Worm (Caenorhabditis elegans) whole organism, late embryonic: ENCODE measurements around the gene Y49F6B.14.

Experiments
- C08G9.2 ChIP-seq: sonication (generic microtip); optimal IDR thresholded peaks from 2 replicates; lab custom pipeline; 2016; ENCODE audit warnings: mild to moderate bottlenecking, missing genetic modification characterization, moderate library complexity, missing compliant biosample characterization
- K02D7.2 ChIP-seq: sonication (generic microtip); optimal IDR thresholded peaks from 2 replicates; lab custom pipeline; 2017; ENCODE audit warnings: mild to moderate bottlenecking, missing genetic modification characterization, missing compliant biosample characterization
- K09A11.1 ChIP-seq: sonication (generic microtip); optimal IDR thresholded peaks from 2 replicates; lab custom pipeline; 2017; ENCODE audit warnings: antibody characterized with exemption, mild to moderate bottlenecking, missing genetic modification characterization, missing compliant biosample characterization; ENCODE audit not compliant: insufficient read depth
- T23F11.4 ChIP-seq: fragments of 200-800 bp; sonication (Bioruptor generic); optimal IDR thresholded peaks from 2 replicates; lab custom pipeline; 2018; ENCODE audit warnings: mild to moderate bottlenecking, missing genetic modification characterization, missing compliant biosample characterization
- Y22D7AL.16 ChIP-seq: sonication (generic microtip); optimal IDR thresholded peaks from 2 replicates; lab custom pipeline; 2016; ENCODE audit warnings: missing genetic modification characterization, missing compliant biosample characterization
- ama-1 ChIP-seq: fragments of 150-350 bp; optimal IDR thresholded peaks from 2 replicates; lab custom pipeline; 2014
- ceh-18 ChIP-seq: sonication (generic microtip); optimal IDR thresholded peaks from 2 replicates; lab custom pipeline; 2016; ENCODE audit warnings: missing genetic modification characterization, missing compliant biosample characterization
- ceh-19 ChIP-seq: fragments of 200-800 bp; sonication (Bioruptor generic); optimal IDR thresholded peaks from 2 replicates; lab custom pipeline; 2018; ENCODE audit warnings: mild to moderate bottlenecking, missing genetic modification characterization, missing compliant biosample characterization
- ceh-2 ChIP-seq: sonication (generic microtip); optimal IDR thresholded peaks from 2 replicates; lab custom pipeline; 2016; ENCODE audit warnings: missing genotype, missing genetic modification characterization, missing compliant biosample characterization
- ceh-22 ChIP-seq: sonication (generic microtip); optimal IDR thresholded peaks from 2 replicates; lab custom pipeline; 2017; ENCODE audit warnings: missing biosample characterization, missing genetic modification characterization
- ceh-24 ChIP-seq: sonication (generic microtip); optimal IDR thresholded peaks from 2 replicates; lab custom pipeline; 2016; ENCODE audit warnings: mild to moderate bottlenecking, missing genetic modification characterization, missing compliant biosample characterization
- ceh-30 ChIP-seq: fragments of 150-350 bp; optimal IDR thresholded peaks from 2 replicates; lab custom pipeline; 2014; ENCODE audit warnings: missing biosample characterization, missing genetic modification characterization
- ceh-31 ChIP-seq: sonication (generic microtip); optimal IDR thresholded peaks from 2 replicates; lab custom pipeline; 2016; ENCODE audit warnings: missing genetic modification characterization, missing compliant biosample characterization
- ceh-34 ChIP-seq: sonication (generic microtip); optimal IDR thresholded peaks from 2 replicates; lab custom pipeline; 2016; ENCODE audit warnings: mild to moderate bottlenecking, missing genetic modification characterization, missing compliant biosample characterization
- ceh-45 ChIP-seq: fragments of 200-800 bp; sonication (Bioruptor generic); IDR thresholded peaks from 2 replicates; pipeline ENCODE4 v1.3.6; 2022; ENCODE audit warnings: missing genetic modification reagents, missing genetic modification characterization, missing compliant biosample characterization
- ceh-48 ChIP-seq: sonication (generic microtip); optimal IDR thresholded peaks from 2 replicates; lab custom pipeline; 2016; ENCODE audit warnings: missing genetic modification characterization, inconsistent platforms, missing compliant biosample characterization
- che-1 ChIP-seq: sonication (generic microtip); optimal IDR thresholded peaks from 2 replicates; lab custom pipeline; 2016; ENCODE audit warnings: mild to moderate bottlenecking, missing genetic modification characterization, missing compliant biosample characterization
- dmd-4 ChIP-seq: sonication (generic microtip); optimal IDR thresholded peaks from 2 replicates; lab custom pipeline; 2016; ENCODE audit warnings: borderline replicate concordance, missing genetic modification characterization, missing compliant biosample characterization
- elt-2 ChIP-seq: sonication (generic microtip); optimal IDR thresholded peaks from 2 replicates; lab custom pipeline; 2016; ENCODE audit warnings: missing genetic modification reagents, missing genetic modification characterization, missing compliant biosample characterization
- elt-4 ChIP-seq: sonication (generic microtip); optimal IDR thresholded peaks from 2 replicates; lab custom pipeline; 2016; ENCODE audit warnings: missing genetic modification characterization, missing compliant biosample characterization
- ets-4 ChIP-seq: sonication (generic microtip); optimal IDR thresholded peaks from 2 replicates; lab custom pipeline; 2016; ENCODE audit warnings: missing genetic modification characterization, missing compliant biosample characterization
- eyg-1 ChIP-seq: sonication (generic microtip); optimal IDR thresholded peaks from 2 replicates; lab custom pipeline; 2016; ENCODE audit warnings: missing genotype, missing genetic modification characterization, missing compliant biosample characterization
- fax-1 ChIP-seq: sonication (generic microtip); optimal IDR thresholded peaks from 2 replicates; lab custom pipeline; 2016; ENCODE audit warnings: missing genotype, missing genetic modification characterization, missing compliant biosample characterization
- fkh-6 ChIP-seq: sonication (generic microtip); optimal IDR thresholded peaks from 2 replicates; lab custom pipeline; 2016; ENCODE audit warnings: missing genetic modification characterization, missing compliant biosample characterization
- gmeb-2 ChIP-seq: sonication (generic microtip); optimal IDR thresholded peaks from 2 replicates; lab custom pipeline; 2016; ENCODE audit warnings: missing genetic modification characterization, inconsistent platforms, missing compliant biosample characterization
- hlh-30 ChIP-seq: sonication (generic microtip); optimal IDR thresholded peaks from 2 replicates; lab custom pipeline; 2017; ENCODE audit warnings: antibody characterized with exemption, missing genetic modification characterization, missing compliant biosample characterization; ENCODE audit not compliant: insufficient read depth
- hlh-6 ChIP-seq: sonication (generic microtip); optimal IDR thresholded peaks from 2 replicates; lab custom pipeline; 2016; ENCODE audit warnings: missing genotype, missing genetic modification characterization, missing compliant biosample characterization
- hlh-8 ChIP-seq: sonication (generic microtip); optimal IDR thresholded peaks from 2 replicates; lab custom pipeline; 2016; ENCODE audit warnings: missing genotype, missing genetic modification characterization, missing compliant biosample characterization
- lin-11 ChIP-seq: fragments of 200-800 bp; sonication (Bioruptor generic); optimal IDR thresholded peaks from 2 replicates; lab custom pipeline; 2018; ENCODE audit warnings: mild to moderate bottlenecking, missing genetic modification characterization, missing compliant biosample characterization
- nfya-1 ChIP-seq: sonication (generic microtip); optimal IDR thresholded peaks from 2 replicates; lab custom pipeline; 2017; ENCODE audit warnings: missing genetic modification characterization, mild to moderate bottlenecking, missing compliant biosample characterization, antibody characterized with exemption, moderate library complexity
- nhr-11 ChIP-seq: fragments of 150-350 bp; optimal IDR thresholded peaks from 2 replicates; lab custom pipeline; 2014; ENCODE audit warnings: missing biosample characterization, missing genetic modification characterization
- npax-4 ChIP-seq: sonication (generic microtip); optimal IDR thresholded peaks from 2 replicates; lab custom pipeline; 2016; ENCODE audit warnings: missing genetic modification characterization, missing compliant biosample characterization
- pag-3 ChIP-seq: sonication (generic microtip); optimal IDR thresholded peaks from 2 replicates; lab custom pipeline; 2016; ENCODE audit warnings: missing compliant biosample characterization, missing genetic modification characterization, borderline replicate concordance
- pat-9 ChIP-seq: fragments of 200-800 bp; sonication (Bioruptor generic); optimal IDR thresholded peaks from 2 replicates; lab custom pipeline; 2018; ENCODE audit warnings: mild to moderate bottlenecking, missing genetic modification characterization, moderate library complexity, missing compliant biosample characterization
- pax-1 ChIP-seq: fragments of 150-350 bp; optimal IDR thresholded peaks from 2 replicates; lab custom pipeline; 2014; ENCODE audit warnings: missing biosample characterization, missing genetic modification characterization
- pha-2 ChIP-seq: sonication (generic microtip); optimal IDR thresholded peaks from 2 replicates; lab custom pipeline; 2017; ENCODE audit warnings: mild to moderate bottlenecking, missing genetic modification characterization, missing compliant biosample characterization
- pha-4 ChIP-seq: fragments of 150-350 bp; optimal IDR thresholded peaks from 2 replicates; lab custom pipeline; 2018; ENCODE audit warnings: missing biosample characterization, missing genetic modification reagents, missing genetic modification characterization
- pqm-1 ChIP-seq: sonication (generic microtip); optimal IDR thresholded peaks from 2 replicates; lab custom pipeline; 2016; ENCODE audit warnings: missing genetic modification characterization, missing compliant biosample characterization
- pros-1 ChIP-seq: fragments of 150-350 bp; optimal IDR thresholded peaks from 2 replicates; lab custom pipeline; 2014; ENCODE audit warnings: missing biosample characterization, missing genetic modification reagents, missing genetic modification characterization
- ref-2 ChIP-seq: sonication (generic microtip); optimal IDR thresholded peaks from 2 replicates; lab custom pipeline; 2016; ENCODE audit warnings: missing genetic modification characterization, missing compliant biosample characterization
- sdc-2 ChIP-seq: sonication (generic microtip); optimal IDR thresholded peaks from 2 replicates; lab custom pipeline; 2016; ENCODE audit warnings: missing genotype, missing genetic modification characterization, missing compliant biosample characterization
- sox-2 ChIP-seq: fragments of 200-800 bp; sonication (Bioruptor generic); IDR thresholded peaks from 2 replicates; pipeline ENCODE4 v1.3.6; 2022; ENCODE audit warnings: missing genetic modification reagents, missing genetic modification characterization, missing compliant biosample characterization
- sox-4 ChIP-seq: sonication (generic microtip); optimal IDR thresholded peaks from 2 replicates; lab custom pipeline; 2017; ENCODE audit warnings: mild to moderate bottlenecking, missing genetic modification characterization, inconsistent platforms, missing compliant biosample characterization
- syd-9 ChIP-seq: sonication (generic microtip); optimal IDR thresholded peaks from 2 replicates; lab custom pipeline; 2016; ENCODE audit warnings: mild to moderate bottlenecking, missing genetic modification characterization, moderate library complexity, missing compliant biosample characterization
- tbx-2 ChIP-seq: sonication (generic microtip); optimal IDR thresholded peaks from 2 replicates; lab custom pipeline; 2016; ENCODE audit warnings: missing genetic modification characterization, missing compliant biosample characterization
- unc-3 ChIP-seq, 2 experiments: fragments of 200-800 bp in 1 of 2; sonication (Bioruptor generic) in 1 of 2; sonication (generic microtip) in 1 of 2; conservative IDR thresholded peaks in 1 of 2; optimal IDR thresholded peaks in 1 of 2; 2 replicates each; pipeline versions ENCODE4 v1.3.6 to Lab custom; 2016 to 2022; ENCODE audit warnings: missing compliant biosample characterization in 2 of 2, missing genetic modification characterization in 2 of 2, missing genetic modification reagents in 1 of 2
- unc-42 ChIP-seq: sonication (generic microtip); optimal IDR thresholded peaks from 2 replicates; lab custom pipeline; 2016; ENCODE audit warnings: missing genotype, missing genetic modification characterization, missing compliant biosample characterization
- unc-86 ChIP-seq: sonication (generic microtip); optimal IDR thresholded peaks from 2 replicates; lab custom pipeline; 2016; ENCODE audit warnings: missing genetic modification characterization, missing compliant biosample characterization
- ztf-16 ChIP-seq: sonication (generic microtip); optimal IDR thresholded peaks from 2 replicates; lab custom pipeline; 2017; ENCODE audit warnings: missing genetic modification characterization, missing compliant biosample characterization

Gene Y49F6B.14

DNA sequence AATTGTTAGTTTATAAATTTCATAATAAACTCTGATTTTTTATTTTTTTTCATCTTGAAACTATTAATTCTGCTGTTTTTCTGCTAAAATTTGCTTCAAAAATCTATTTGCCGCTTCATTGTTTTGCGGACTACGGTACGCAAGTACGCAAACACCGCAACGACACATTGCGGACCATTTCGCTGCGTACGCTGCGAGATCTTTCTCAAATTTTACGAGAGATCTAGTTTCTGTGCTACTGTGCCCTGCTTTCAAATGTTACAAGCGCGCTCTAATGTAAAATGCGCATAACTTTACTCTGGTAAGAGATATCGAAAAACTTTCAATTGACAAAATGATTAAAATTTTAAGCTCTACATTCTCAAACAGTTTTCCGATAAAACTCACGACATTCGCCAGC lies 8.3 kb upstream of the Y49F6B.14 start:
- TF ChIP-seq nfya-1 = peak; percentile 50
- TF ChIP-seq ceh-34 = peak; percentile 81
- peak; percentile 13 for TF ChIP-seq ceh-31 (tag; lab: Kevin White, UChicago)
- TF ChIP-seq unc-42 (tag; lab: Kevin White, UChicago) = peak; percentile 27
- peak; percentile 18 for TF ChIP-seq tbx-2 (tag; lab: Kevin White, UChicago)
- peak; percentile 41 for TF ChIP-seq ceh-18 (tag; lab: Kevin White, UChicago)
- peak; percentile 41; the same call in 1 of the 2 replicates for TF ChIP-seq sox-2

DNA sequence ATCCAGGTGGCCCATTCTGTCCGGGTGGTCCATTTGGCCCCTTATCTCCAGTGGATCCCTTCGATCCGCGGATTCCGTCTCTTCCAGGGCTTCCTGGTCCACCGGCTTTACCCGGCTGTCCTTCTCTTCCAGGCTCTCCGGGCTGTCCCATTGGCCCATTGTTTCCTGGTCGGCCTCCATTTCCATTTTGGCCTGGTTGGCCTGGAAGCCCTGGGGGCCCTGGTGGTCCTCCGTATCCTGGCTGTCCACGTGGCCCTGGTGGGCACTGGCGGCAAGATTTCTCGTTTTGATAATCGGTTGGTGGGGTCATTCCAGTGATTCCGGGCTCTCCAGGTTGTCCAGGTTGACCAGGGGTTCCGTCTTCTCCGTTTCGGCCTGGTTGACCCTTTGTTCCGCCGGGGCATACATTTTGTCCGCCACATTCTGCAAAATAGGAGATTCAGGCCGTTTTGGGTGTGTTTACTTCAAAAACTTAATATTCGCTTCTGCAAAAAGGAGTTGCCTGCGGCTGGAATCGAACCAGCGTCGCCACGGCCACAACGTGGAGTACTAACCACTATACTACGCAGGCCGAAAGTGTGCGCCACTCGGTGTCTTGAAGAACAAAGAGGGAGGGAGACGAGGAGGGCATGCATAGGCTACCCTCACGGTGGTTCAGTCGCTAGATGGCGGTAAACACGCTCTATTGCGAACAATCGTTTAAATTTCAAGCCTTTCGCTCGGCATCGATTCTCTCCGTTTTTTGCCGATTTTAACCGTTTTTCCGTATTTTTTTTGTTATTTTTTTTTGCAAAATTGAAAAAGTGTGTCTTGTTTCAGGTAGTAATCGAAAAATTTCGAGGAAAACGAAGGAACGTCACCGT lies 5.9 kb upstream of the Y49F6B.14 start, which contains the start of gene W09G10.9:
Gene W09G10.9 (plus strand): TSS at position 813 of the 863 bp plus-strand sequence.
- TF ChIP-seq pqm-1 (tag; lab: Kevin White, UChicago) = no peak
- TF ChIP-seq fkh-6 = peak; percentile 66
- TF ChIP-seq ceh-2 (tag; lab: Kevin White, UChicago) = peak; percentile 50
- peak; percentile 79 for TF ChIP-seq lin-11 (tag; lab: Kevin White, UChicago)
- TF ChIP-seq ceh-22 (tag; lab: Kevin White, UChicago) = peak; percentile 59
- no peak for TF ChIP-seq ceh-24 (tag; lab: Kevin White, UChicago)
- peak; percentile 79 for TF ChIP-seq ceh-45 (GFP tag; lab: Robert Waterston, UW)
- peak; percentile 60 for TF ChIP-seq gmeb-2 (tag; lab: Kevin White, UChicago)
- TF ChIP-seq T23F11.4 = peak; percentile 56
- TF ChIP-seq pag-3 (tag; lab: Kevin White, UChicago) = no peak
- peak; percentile 26 for TF ChIP-seq K09A11.1 (tag; lab: Kevin White, UChicago)
- TF ChIP-seq unc-86 = peak; percentile 75
- TF ChIP-seq elt-4 (tag; lab: Kevin White, UChicago) = no peak
- no peak for TF ChIP-seq ama-1
- TF ChIP-seq pax-1 = no peak
- peak; percentile 55 for TF ChIP-seq Y22D7AL.16
- TF ChIP-seq ztf-16 = peak; percentile 57
- peak; percentile 88 for TF ChIP-seq sox-2
- TF ChIP-seq ceh-48 (tag; lab: Kevin White, UChicago) = peak; percentile 62
- peak; percentile 77 for TF ChIP-seq pha-2 (tag; lab: Kevin White, UChicago)
- TF ChIP-seq nhr-11 (tag; lab: Kevin White, UChicago) = no peak
- TF ChIP-seq pros-1 = no peak
- no peak for TF ChIP-seq syd-9
- TF ChIP-seq elt-2 (tag; lab: Kevin White, UChicago) = peak; percentile 84
- TF ChIP-seq unc-3 (GFP tag; conservative IDR thresholded peaks at IDR 0.05; lab: Robert Waterston, UW) = peak; percentile 90
- TF ChIP-seq unc-3 (tag; optimal IDR thresholded peaks at IDR 0.05; lab: Kevin White, UChicago) = peak; percentile 71
- peak; percentile 56 for TF ChIP-seq K02D7.2 (tag; lab: Kevin White, UChicago)
- TF ChIP-seq pat-9 (tag; lab: Kevin White, UChicago) = peak; percentile 73
- TF ChIP-seq npax-4 (tag; lab: Kevin White, UChicago) = peak; percentile 40
- peak; percentile 80 for TF ChIP-seq sox-4 (tag; lab: Kevin White, UChicago)
- TF ChIP-seq hlh-6 (tag; lab: Kevin White, UChicago) = peak; percentile 77
- TF ChIP-seq ceh-19 (GFP tag; lab: Kevin White, UChicago) = peak; percentile 77
- TF ChIP-seq ceh-18 (tag; lab: Kevin White, UChicago) = peak; percentile 73
- peak; percentile 4 for TF ChIP-seq C08G9.2
- TF ChIP-seq sdc-2 (tag; lab: Kevin White, UChicago) = peak; percentile 48
- no peak for TF ChIP-seq hlh-8 (tag; lab: Kevin White, UChicago)
- peak; percentile 49 for TF ChIP-seq eyg-1 (tag; lab: Kevin White, UChicago)
- TF ChIP-seq fax-1 (tag; lab: Kevin White, UChicago) = peak; percentile 65
- no peak for TF ChIP-seq pha-4 (tag; lab: Kevin White, UChicago)
- TF ChIP-seq ceh-30 (tag; lab: Kevin White, UChicago) = no peak
- peak; percentile 70 for TF ChIP-seq dmd-4 (tag; lab: Kevin White, UChicago)
- TF ChIP-seq ref-2 (tag; lab: Kevin White, UChicago) = peak; percentile 65
- peak; percentile 5 for TF ChIP-seq hlh-30 (tag; lab: Kevin White, UChicago)
- peak; percentile 74 for TF ChIP-seq che-1
- TF ChIP-seq ets-4 (tag; lab: Kevin White, UChicago) = no peak
